Worm (Caenorhabditis elegans) whole organism, mixed stage, embryonic: ENCODE data around the gene Y49E10.18.

ENCODE experiments used
- M03D4.4 ChIP-seq: sonication (generic microtip); optimal IDR thresholded peaks from 2 replicates; lab custom pipeline; 2017; ENCODE audit warnings: mild to moderate bottlenecking, missing genetic modification characterization, missing compliant biosample characterization
- bed-3 ChIP-seq: fragments of 200-800 bp; sonication (Bioruptor generic); optimal IDR thresholded peaks from 3 replicates; lab custom pipeline; 2018; ENCODE audit warnings: mild to moderate bottlenecking, missing genetic modification characterization, moderate library complexity, missing compliant biosample characterization
- ceh-39 ChIP-seq: fragments of 150-350 bp; optimal IDR thresholded peaks from 2 replicates; lab custom pipeline; 2014; ENCODE audit warnings: missing biosample characterization, missing genetic modification characterization
- ceh-43 ChIP-seq: fragments of 200-800 bp; sonication (Bioruptor generic); optimal IDR thresholded peaks from 2 replicates; lab custom pipeline; 2018; ENCODE audit warnings: mild to moderate bottlenecking, missing genetic modification characterization, moderate library complexity, missing compliant biosample characterization
- ceh-83 ChIP-seq: fragments of 200-800 bp; sonication (Bioruptor generic); optimal IDR thresholded peaks from 2 replicates; lab custom pipeline; 2018; ENCODE audit warnings: mild to moderate bottlenecking, missing genetic modification characterization, missing compliant biosample characterization
- ces-1 ChIP-seq: fragments of 150-350 bp; optimal IDR thresholded peaks from 2 replicates; lab custom pipeline; 2014; ENCODE audit warnings: missing biosample characterization, missing genetic modification reagents, missing genetic modification characterization
- cnd-1 ChIP-seq: fragments of 200-800 bp; sonication (Bioruptor generic); optimal IDR thresholded peaks from 2 replicates; lab custom pipeline; 2018; ENCODE audit warnings: mild to moderate bottlenecking, missing genetic modification characterization, missing compliant biosample characterization
- drap-1 ChIP-seq: fragments of 200-800 bp; sonication (Bioruptor generic); optimal IDR thresholded peaks from 3 replicates; lab custom pipeline; 2018; ENCODE audit warnings: mild to moderate bottlenecking, missing genetic modification characterization, missing compliant biosample characterization
- elt-1 ChIP-seq: sonication (generic microtip); optimal IDR thresholded peaks from 2 replicates; lab custom pipeline; 2017; ENCODE audit warnings: missing genetic modification characterization, mild to moderate bottlenecking, missing compliant biosample characterization, antibody characterized with exemption, moderate library complexity, borderline replicate concordance; ENCODE audit not compliant: insufficient read depth
- elt-3 ChIP-seq: fragments of 150-350 bp; optimal IDR thresholded peaks from 2 replicates; lab custom pipeline; 2014; ENCODE audit warnings: missing biosample characterization, missing genetic modification characterization
- ham-2 ChIP-seq: fragments of 200-800 bp; sonication (Bioruptor generic); optimal IDR thresholded peaks from 2 replicates; lab custom pipeline; 2018; ENCODE audit warnings: mild to moderate bottlenecking, missing genetic modification characterization, missing compliant biosample characterization
- hlh-1 ChIP-seq: fragments of 150-350 bp; optimal IDR thresholded peaks from 2 replicates; lab custom pipeline; 2014; ENCODE audit warnings: missing biosample characterization, missing genetic modification reagents, missing genetic modification characterization
- lin-13 ChIP-seq: fragments of 150-350 bp; optimal IDR thresholded peaks from 2 replicates; lab custom pipeline; 2014; ENCODE audit warnings: missing biosample characterization, missing genetic modification characterization
- lsy-2 ChIP-seq: fragments of 150-350 bp; optimal IDR thresholded peaks from 2 replicates; lab custom pipeline; 2014; ENCODE audit warnings: missing biosample characterization, missing genetic modification characterization
- mab-5 ChIP-seq: fragments of 150-350 bp; optimal IDR thresholded peaks from 2 replicates; lab custom pipeline; 2014; ENCODE audit warnings: missing biosample characterization, missing genetic modification characterization
- mep-1 ChIP-seq: fragments of 150-350 bp; optimal IDR thresholded peaks from 2 replicates; lab custom pipeline; 2017; ENCODE audit warnings: missing biosample characterization, missing genetic modification reagents, missing genetic modification characterization, inconsistent platforms
- nhr-12 ChIP-seq: fragments of 150-350 bp; optimal IDR thresholded peaks from 2 replicates; lab custom pipeline; 2014; ENCODE audit warnings: missing biosample characterization, missing genetic modification characterization
- nhr-2 ChIP-seq: fragments of 150-350 bp; optimal IDR thresholded peaks from 2 replicates; lab custom pipeline; 2014; ENCODE audit warnings: missing biosample characterization, missing genetic modification characterization
- nhr-237 ChIP-seq: fragments of 150-350 bp; optimal IDR thresholded peaks from 2 replicates; lab custom pipeline; 2014; ENCODE audit warnings: missing biosample characterization, missing genetic modification characterization
- nhr-28 ChIP-seq: fragments of 150-350 bp; optimal IDR thresholded peaks from 2 replicates; lab custom pipeline; 2014; ENCODE audit warnings: missing biosample characterization, missing genetic modification characterization
- nhr-76 ChIP-seq: sonication (generic microtip); optimal IDR thresholded peaks from 2 replicates; lab custom pipeline; 2017; ENCODE audit warnings: missing biosample characterization, missing genetic modification characterization
- pha-4 ChIP-seq: fragments of 150-350 bp; optimal IDR thresholded peaks from 2 replicates; lab custom pipeline; 2018; ENCODE audit warnings: missing biosample characterization, missing genetic modification reagents, missing genetic modification characterization
- sem-2 ChIP-seq: fragments of 200-800 bp; sonication (Bioruptor generic); optimal IDR thresholded peaks from 2 replicates; lab custom pipeline; 2018; ENCODE audit warnings: mild to moderate bottlenecking, missing genetic modification characterization, missing compliant biosample characterization
- sptf-1 ChIP-seq: sonication (generic microtip); optimal IDR thresholded peaks from 2 replicates; lab custom pipeline; 2017; ENCODE audit warnings: mild to moderate bottlenecking, missing genetic modification characterization, moderate library complexity, missing compliant biosample characterization
- tbx-8 ChIP-seq: fragments of 200-800 bp; sonication (Bioruptor generic); optimal IDR thresholded peaks from 2 replicates; lab custom pipeline; 2018; ENCODE audit warnings: mild to moderate bottlenecking, missing genetic modification characterization, moderate library complexity, missing compliant biosample characterization
- unc-120 ChIP-seq: sonication (generic microtip); optimal IDR thresholded peaks from 2 replicates; lab custom pipeline; 2017; ENCODE audit warnings: missing genetic modification characterization, missing compliant biosample characterization; ENCODE audit not compliant: poor library complexity, severe bottlenecking
- unc-39 ChIP-seq: fragments of 150-350 bp; optimal IDR thresholded peaks from 2 replicates; lab custom pipeline; 2014; ENCODE audit warnings: missing biosample characterization, missing genetic modification characterization
- unc-62 ChIP-seq: fragments of 150-350 bp; optimal IDR thresholded peaks from 2 replicates; lab custom pipeline; 2014; ENCODE audit warnings: missing biosample characterization, missing genetic modification reagents, missing genetic modification characterization
- zip-8 ChIP-seq: fragments of 150-350 bp; optimal IDR thresholded peaks from 2 replicates; lab custom pipeline; 2014; ENCODE audit warnings: missing biosample characterization, missing genetic modification characterization
- ztf-11 ChIP-seq: fragments of 150-350 bp; optimal IDR thresholded peaks from 2 replicates; lab custom pipeline; 2014; ENCODE audit warnings: missing biosample characterization, missing genetic modification characterization

Y49E10.18 gene

ce11 chrIII:12469800-12470199, 23.9 kb upstream of the Y49E10.18 start:
- TF ChIP-seq ceh-43 (GFP tag; lab: Kevin White, UChicago): no peak
- no peak for TF ChIP-seq mep-1 (tag; lab: Kevin White, UChicago)
- no peak for TF ChIP-seq unc-120 (tag; lab: Kevin White, UChicago)
- no peak for TF ChIP-seq bed-3 (GFP tag; lab: Kevin White, UChicago)
- no peak for TF ChIP-seq nhr-12
- no peak for TF ChIP-seq sem-2 (GFP tag; lab: Kevin White, UChicago)
- TF ChIP-seq nhr-76 (tag; lab: Kevin White, UChicago): no peak
- TF ChIP-seq sptf-1: no peak
- TF ChIP-seq ham-2 (GFP tag; lab: Kevin White, UChicago): no peak
- TF ChIP-seq tbx-8 (GFP tag; lab: Kevin White, UChicago): no peak
- TF ChIP-seq mab-5 (tag; lab: Kevin White, UChicago): no peak
- no peak for TF ChIP-seq lsy-2 (tag; lab: Kevin White, UChicago)

- no peak for TF ChIP-seq cnd-1 (tag; lab: Kevin White, UChicago)
- no peak for TF ChIP-seq nhr-2 (tag; lab: Kevin White, UChicago)
- no peak for TF ChIP-seq sptf-1
- TF ChIP-seq bed-3 (GFP tag; lab: Kevin White, UChicago): no peak
- TF ChIP-seq hlh-1 (tag; lab: Kevin White, UChicago): no peak
- no peak for TF ChIP-seq unc-39 (tag; lab: Kevin White, UChicago)
- no peak for TF ChIP-seq nhr-76 (tag; lab: Kevin White, UChicago)
- TF ChIP-seq ham-2 (GFP tag; lab: Kevin White, UChicago): no peak
- TF ChIP-seq ztf-11 (tag; lab: Kevin White, UChicago): no peak
- TF ChIP-seq unc-62 (GFP tag; lab: Kevin White, UChicago): no peak
- TF ChIP-seq drap-1 (GFP tag; lab: Kevin White, UChicago): no peak
- no peak for TF ChIP-seq ceh-43 (GFP tag; lab: Kevin White, UChicago)
- TF ChIP-seq M03D4.4 (tag; lab: Kevin White, UChicago): no peak
- TF ChIP-seq ceh-83 (GFP tag; lab: Kevin White, UChicago): no peak
- no peak for TF ChIP-seq ceh-39 (tag; lab: Kevin White, UChicago)
- TF ChIP-seq mab-5 (tag; lab: Kevin White, UChicago): no peak
- no peak for TF ChIP-seq nhr-28
- no peak for TF ChIP-seq lsy-2 (tag; lab: Kevin White, UChicago)
Measured at ce11 chrIII:12468869-12469268, 23.0 kb upstream of the Y49E10.18 start, which contains the start of gene Y49E10.29. TSS of gene Y49E10.29 (plus strand) at chrIII:12469169.

ce11 chrIII:12466310-12466709, 20.4 kb upstream of the Y49E10.18 start, which contains the start of gene pstk-1:
TSS of gene pstk-1 (plus strand) at chrIII:12466610.
- no peak for TF ChIP-seq nhr-237
- TF ChIP-seq zip-8 (tag; lab: Kevin White, UChicago): no peak
- TF ChIP-seq unc-62 (GFP tag; lab: Kevin White, UChicago): no peak
- no peak for TF ChIP-seq sem-2 (GFP tag; lab: Kevin White, UChicago)
- TF ChIP-seq tbx-8 (GFP tag; lab: Kevin White, UChicago): no peak
- no peak for TF ChIP-seq mep-1 (tag; lab: Kevin White, UChicago)
- TF ChIP-seq nhr-12: no peak
- TF ChIP-seq drap-1 (GFP tag; lab: Kevin White, UChicago): no peak
- TF ChIP-seq bed-3 (GFP tag; lab: Kevin White, UChicago): no peak
- TF ChIP-seq cnd-1 (tag; lab: Kevin White, UChicago): no peak
- TF ChIP-seq ces-1 (GFP tag; lab: Kevin White, UChicago): no peak
- no peak for TF ChIP-seq ceh-39 (tag; lab: Kevin White, UChicago)
- TF ChIP-seq pha-4 (tag; lab: Kevin White, UChicago): no peak
- TF ChIP-seq ztf-11 (tag; lab: Kevin White, UChicago): no peak
- no peak for TF ChIP-seq hlh-1 (tag; lab: Kevin White, UChicago)
- TF ChIP-seq elt-1 (tag; lab: Kevin White, UChicago): no peak
- TF ChIP-seq M03D4.4 (tag; lab: Kevin White, UChicago): no peak
- TF ChIP-seq nhr-2 (tag; lab: Kevin White, UChicago): no peak

ce11 chrIII:12458970-12459369, 13.1 kb upstream of the Y49E10.18 start:
- TF ChIP-seq lin-13 (no peak), hlh-1 (tag; lab: Kevin White, UChicago) (no peak), sem-2 (GFP tag; lab: Kevin White, UChicago) (no peak), unc-39 (tag; lab: Kevin White, UChicago) (no peak), unc-120 (tag; lab: Kevin White, UChicago) (no peak), elt-3 (no peak), elt-1 (tag; lab: Kevin White, UChicago) (no peak), bed-3 (GFP tag; lab: Kevin White, UChicago) (no peak), sptf-1 (no peak), M03D4.4 (tag; lab: Kevin White, UChicago) (no peak), ceh-43 (GFP tag; lab: Kevin White, UChicago) (no peak), cnd-1 (tag; lab: Kevin White, UChicago) (no peak), nhr-28 (no peak), nhr-2 (tag; lab: Kevin White, UChicago) (no peak)
